In genomic region chrX:12618447-12618846, ce11 we compare ENCODE assay signal across 3 worm cellular contexts.
TF ChIP-seq lines count a peak whose summit lies in the region.

No protein-coding gene starts in this region.

TF ChIP-seq in whole organism, L4 larva, 104 proteins besides CTCF, POLR2A, EP300 and RAD21:
- TF ChIP-seq unc-62 (GFP tag; optimal IDR thresholded peaks at IDR 0.05 in 1 of 2; lab: Kevin White, UChicago): no peak
- TF ChIP-seq unc-62 (tag; optimal IDR thresholded peaks at IDR 0.05; lab: Kevin White, UChicago): no peak
- peak; percentile 66 for TF ChIP-seq set-16 (GFP tag; IDR thresholded peaks at IDR 0.05; lab: Robert Waterston, UW)

TF ChIP-seq in whole organism, mixed stage, embryonic, 35 proteins besides CTCF, POLR2A, EP300 and RAD21:
- TF ChIP-seq ceh-43 (GFP tag; optimal IDR thresholded peaks at IDR 0.05; lab: Kevin White, UChicago) (no peak), nhr-2 (tag; optimal IDR thresholded peaks at IDR 0.05; lab: Kevin White, UChicago) (peak; percentile 55)

TF ChIP-seq in whole organism, young adult, 124 proteins besides CTCF, POLR2A, EP300 and RAD21:
- TF ChIP-seq hlh-26 (GFP tag; conservative IDR thresholded peaks at IDR 0.05; lab: Robert Waterston, UW): no peak
- TF ChIP-seq hsf-1 (GFP tag; IDR thresholded peaks at IDR 0.05; lab: Robert Waterston, UW): 0 out of 2 replicates have a peak, but pooled peaks have one; percentile 47
- TF ChIP-seq mcd-1 (GFP tag; IDR thresholded peaks at IDR 0.05; lab: Robert Waterston, UW): 0 out of 2 replicates have a peak, but pooled peaks have one; percentile 24
- 0 out of 2 replicates have a peak, but pooled peaks have one; percentile 28 for TF ChIP-seq ztf-25 (GFP tag; IDR thresholded peaks at IDR 0.05; lab: Robert Waterston, UW)
- TF ChIP-seq madf-3 (GFP tag; IDR thresholded peaks at IDR 0.05; lab: Robert Waterston, UW): 0 out of 2 replicates have a peak, but pooled peaks have one; percentile 63
